Worm (Caenorhabditis elegans): Measurements from ENCODE around the gene T07H3.8.
"Not testable (repeated sequence)": the region's sequence is repeated elsewhere in the genome, so short reads cannot be mapped to it uniquely, and the experiment has no call there.

ce11 chrII:1556217-1556616 is 30.2 kb upstream of the T07H3.8 start, which contains the start of the genes fbxb-54 and fbxb-50:
- TF ChIP-seq ama-1 (optimal IDR thresholded peaks at IDR 0.05); ama-1 (GFP tag; optimal IDR thresholded peaks at IDR 0.05); attf-6 (GFP tag; IDR thresholded peaks at IDR 0.05); B0336.3 (GFP tag; IDR thresholded peaks at IDR 0.05); pha-4 (tag; optimal IDR thresholded peaks at IDR 0.05); F33H1.4 (GFP tag; IDR thresholded peaks at IDR 0.05); F57C9.4 (tag; optimal IDR thresholded peaks at IDR 0.05); ztf-6 (GFP tag; IDR thresholded peaks at IDR 0.05); ekl-4 (GFP tag; IDR thresholded peaks at IDR 0.05): not testable (repeated sequence)
